Fruit fly (Drosophila melanogaster) whole organism, embryonic: ENCODE measurements around the gene Sik2.

Experiments used
- Atf3 ChIP-seq: fragments of 200-800 bp; sonication (Bioruptor generic); optimal IDR thresholded peaks from 3 replicates; lab custom pipeline; 2016; ENCODE audit warnings: missing biosample characterization, missing genetic modification characterization
- BEAF-32 ChIP-seq: fragments of 200-800 bp; sonication (Bioruptor generic); optimal IDR thresholded peaks from 3 replicates; lab custom pipeline; 2017; ENCODE audit warnings: missing biosample characterization, missing genetic modification characterization, mild to moderate bottlenecking, moderate library complexity, missing genetic modification reagents
- Bgb ChIP-seq: fragments of 200-800 bp; sonication (Bioruptor generic); IDR thresholded peaks from 2 replicates; pipeline ENCODE4 v1.3.6; 2022; ENCODE audit warnings: missing biosample characterization, missing genetic modification characterization; ENCODE audit not compliant: partially characterized antibody
- C15 ChIP-seq: fragments of 200-800 bp; sonication (Bioruptor generic); IDR thresholded peaks from 3 replicates; pipeline ENCODE4 v1.3.6; 2022; ENCODE audit warnings: missing biosample characterization, missing genetic modification characterization
- CG10431 ChIP-seq: fragments of 200-800 bp; sonication (Bioruptor generic); optimal IDR thresholded peaks from 3 replicates; lab custom pipeline; 2018; ENCODE audit warnings: missing biosample characterization, mild to moderate bottlenecking, missing genetic modification characterization
- CG13287 ChIP-seq: fragments of 200-800 bp; sonication (Bioruptor generic); IDR thresholded peaks from 2 replicates; pipeline ENCODE4 v1.3.6; 2022; ENCODE audit warnings: missing biosample characterization, missing genetic modification characterization; ENCODE audit not compliant: partially characterized antibody
- CG14860 ChIP-seq: fragments of 200-800 bp; sonication (Bioruptor generic); IDR thresholded peaks from 3 replicates; pipeline ENCODE4 v1.3.6; 2022; ENCODE audit warnings: missing biosample characterization, missing genetic modification characterization; ENCODE audit not compliant: partially characterized antibody
- CG15514 ChIP-seq: fragments of 200-800 bp; sonication (Bioruptor generic); optimal IDR thresholded peaks from 3 replicates; lab custom pipeline; 2017; ENCODE audit warnings: missing biosample characterization, missing genetic modification characterization, mild to moderate bottlenecking, moderate library complexity, missing genetic modification reagents
- CG18599 ChIP-seq: fragments of 200-800 bp; sonication (Bioruptor generic); optimal IDR thresholded peaks from 3 replicates; lab custom pipeline; 2017; ENCODE audit warnings: missing biosample characterization, missing genetic modification characterization, mild to moderate bottlenecking, moderate library complexity, missing genetic modification reagents
- CG2202 ChIP-seq: fragments of 200-800 bp; sonication (Bioruptor generic); optimal IDR thresholded peaks from 2 replicates; lab custom pipeline; 2018; ENCODE audit warnings: missing biosample characterization, mild to moderate bottlenecking, missing genetic modification characterization
- CG30431 ChIP-seq: fragments of 200-800 bp; sonication (Bioruptor generic); optimal IDR thresholded peaks from 2 replicates; lab custom pipeline; 2017; ENCODE audit warnings: missing biosample characterization, missing genetic modification characterization
- CG3163 ChIP-seq: fragments of 200-800 bp; sonication (Bioruptor generic); optimal IDR thresholded peaks from 3 replicates; lab custom pipeline; 2016; ENCODE audit warnings: missing biosample characterization, missing genetic modification characterization
- CG3281 ChIP-seq: fragments of 200-800 bp; sonication (Bioruptor generic); optimal IDR thresholded peaks from 3 replicates; lab custom pipeline; 2017; ENCODE audit warnings: missing biosample characterization, mild to moderate bottlenecking, missing genetic modification characterization
- CG34224 ChIP-seq: fragments of 200-800 bp; sonication (Bioruptor generic); IDR thresholded peaks from 3 replicates; pipeline ENCODE4 v1.3.6; 2022; ENCODE audit warnings: missing biosample characterization, missing genetic modification characterization; ENCODE audit not compliant: partially characterized antibody
- CG3838 ChIP-seq: fragments of 200-800 bp; sonication (Bioruptor generic); optimal IDR thresholded peaks from 3 replicates; lab custom pipeline; 2016; ENCODE audit warnings: missing biosample characterization, missing genetic modification characterization
- CG5953 ChIP-seq: fragments of 200-800 bp; sonication (Bioruptor generic); IDR thresholded peaks from 2 replicates; pipeline ENCODE4 v1.3.6; 2022; ENCODE audit warnings: missing biosample characterization, missing genetic modification characterization
- CG6791 ChIP-seq: fragments of 200-800 bp; sonication (Bioruptor generic); IDR thresholded peaks from 3 replicates; pipeline ENCODE4 v1.3.6; 2022; ENCODE audit warnings: missing biosample characterization, missing genetic modification characterization; ENCODE audit not compliant: partially characterized antibody
- CG9797 ChIP-seq: fragments of 200-800 bp; sonication (Bioruptor generic); optimal IDR thresholded peaks from 3 replicates; lab custom pipeline; 2018; ENCODE audit warnings: missing biosample characterization, mild to moderate bottlenecking, missing genetic modification characterization
- Camta ChIP-seq: fragments of 200-800 bp; sonication (Bioruptor generic); optimal IDR thresholded peaks from 2 replicates; lab custom pipeline; 2016; ENCODE audit warnings: missing biosample characterization, missing genetic modification characterization
- Dek ChIP-seq: fragments of 200-800 bp; sonication (Bioruptor generic); optimal IDR thresholded peaks from 3 replicates; lab custom pipeline; 2019; ENCODE audit warnings: missing biosample characterization, mild to moderate bottlenecking, missing genetic modification characterization, moderate library complexity
- Dll ChIP-seq: fragments of 200-800 bp; sonication (Bioruptor generic); IDR thresholded peaks from 4 replicates; pipeline ENCODE4 v1.3.6; 2022; ENCODE audit warnings: missing biosample characterization, missing genetic modification characterization; ENCODE audit not compliant: partially characterized antibody
- Doc3 ChIP-seq: fragments of 200-800 bp; sonication (Bioruptor generic); IDR thresholded peaks from 3 replicates; pipeline ENCODE4 v1.3.6; 2022; ENCODE audit warnings: missing biosample characterization, missing genetic modification characterization; ENCODE audit not compliant: partially characterized antibody
- Ets65A ChIP-seq: fragments of 200-800 bp; sonication (Bioruptor generic); peaks from one replicate; lab custom pipeline; 2016; ENCODE audit warnings: missing biosample characterization, missing genetic modification characterization
- HLH4C ChIP-seq: fragments of 200-800 bp; sonication (Bioruptor generic); IDR thresholded peaks from 3 replicates; pipeline ENCODE4 v1.3.6; 2022; ENCODE audit warnings: missing biosample characterization, missing genetic modification characterization; ENCODE audit not compliant: partially characterized antibody
- MBD-R2 ChIP-seq: fragments of 200-800 bp; sonication (Bioruptor generic); IDR thresholded peaks from 2 replicates; pipeline ENCODE4 v1.3.6; 2022; ENCODE audit warnings: missing biosample characterization, missing genetic modification characterization
- MESR4 ChIP-seq: fragments of 200-800 bp; sonication (Bioruptor generic); optimal IDR thresholded peaks from 2 replicates; lab custom pipeline; 2018; ENCODE audit warnings: missing biosample characterization, mild to moderate bottlenecking, missing genetic modification characterization, moderate library complexity
- Med ChIP-seq: fragments of 200-800 bp; sonication (Bioruptor generic); peaks from one replicate; lab custom pipeline; 2016; ENCODE audit warnings: missing biosample characterization, missing genetic modification characterization, mild to moderate bottlenecking, inconsistent platforms, moderate library complexity
- Nf-YC ChIP-seq: fragments of 200-800 bp; optimal IDR thresholded peaks from 3 replicates; lab custom pipeline; 2019; ENCODE audit warnings: missing biosample characterization, mild to moderate bottlenecking, missing genetic modification characterization, moderate library complexity
- Scr ChIP-seq: fragments of 200-800 bp; sonication (Bioruptor generic); IDR thresholded peaks from 2 replicates; pipeline ENCODE4 v1.3.6; 2022; ENCODE audit warnings: missing biosample characterization, missing genetic modification characterization; ENCODE audit not compliant: partially characterized antibody
- Stat92E ChIP-seq, 3 experiments: fragments of >200 bp in 2 of 3; fragments of 200-800 bp in 1 of 3; sonication (Bioruptor generic) in 1 of 3; optimal IDR thresholded peaks; 2 replicates each; lab custom pipeline; 2017 to 2019; ENCODE audit warnings: missing biosample characterization in 3 of 3, missing genetic modification characterization in 3 of 3, mild to moderate bottlenecking in 1 of 3, moderate library complexity in 1 of 3
- YL-1 ChIP-seq: fragments of 200-800 bp; sonication (Bioruptor generic); optimal IDR thresholded peaks from 3 replicates; lab custom pipeline; 2017; ENCODE audit warnings: missing biosample characterization, mild to moderate bottlenecking, missing genetic modification characterization
- aop ChIP-seq: fragments of 200-800 bp; sonication (Bioruptor generic); IDR thresholded peaks from 2 replicates; pipeline ENCODE4 v1.3.6; 2022; ENCODE audit warnings: missing biosample characterization, missing genetic modification characterization
- chinmo ChIP-seq: fragments of 200-800 bp; sonication (Bioruptor generic); IDR thresholded peaks from 4 replicates; pipeline ENCODE4 v1.3.6; 2022; ENCODE audit warnings: missing biosample characterization, missing genetic modification characterization; ENCODE audit not compliant: partially characterized antibody
- croc ChIP-seq: fragments of 200-800 bp; sonication (Bioruptor generic); conservative IDR thresholded peaks from 3 replicates; pipeline ENCODE4 v1.3.6; 2022; ENCODE audit warnings: missing biosample characterization, missing genetic modification characterization
- crp ChIP-seq, 2 experiments: fragments of 200-800 bp; sonication (Bioruptor generic); optimal IDR thresholded peaks; 2 replicates in 1 of 2; 3 replicates in 1 of 2; lab custom pipeline; 2017; ENCODE audit warnings: missing biosample characterization in 2 of 2, missing genetic modification characterization in 2 of 2, mild to moderate bottlenecking in 1 of 2, moderate library complexity in 1 of 2
- dmrt11E ChIP-seq: fragments of 200-800 bp; sonication (Bioruptor generic); optimal IDR thresholded peaks from 3 replicates; lab custom pipeline; 2018; ENCODE audit warnings: missing biosample characterization, mild to moderate bottlenecking, missing genetic modification characterization, moderate library complexity
- dmrt99B ChIP-seq: fragments of 200-800 bp; sonication (Bioruptor generic); optimal IDR thresholded peaks from 2 replicates; lab custom pipeline; 2018; ENCODE audit warnings: missing biosample characterization, mild to moderate bottlenecking, missing genetic modification characterization, moderate library complexity
- en ChIP-seq: fragments of 200-800 bp; sonication (Bioruptor generic); optimal IDR thresholded peaks from 2 replicates; lab custom pipeline; 2016; ENCODE audit warnings: missing biosample characterization, missing genetic modification characterization
- lilli ChIP-seq: fragments of 200-800 bp; sonication (Bioruptor generic); optimal IDR thresholded peaks from 3 replicates; lab custom pipeline; 2016; ENCODE audit warnings: missing biosample characterization, missing genetic modification characterization
- pzg ChIP-seq: fragments of 200-800 bp; sonication (Bioruptor generic); optimal IDR thresholded peaks from 3 replicates; lab custom pipeline; 2018; ENCODE audit warnings: missing biosample characterization, mild to moderate bottlenecking, missing genetic modification characterization, moderate library complexity
- sens ChIP-seq: fragments of 200-800 bp; sonication (Bioruptor generic); peaks from one replicate; lab custom pipeline; 2016; ENCODE audit warnings: missing biosample characterization, missing genetic modification characterization
- ssp ChIP-seq: fragments of 200-800 bp; sonication (Bioruptor generic); IDR thresholded peaks from 2 replicates; pipeline ENCODE4 v1.3.6; 2022; ENCODE audit warnings: missing biosample characterization, missing genetic modification characterization
- unc-4 ChIP-seq: fragments of 200-800 bp; sonication (Bioruptor generic); IDR thresholded peaks from 2 replicates; pipeline ENCODE4 v1.3.6; 2022; ENCODE audit warnings: missing biosample characterization, missing genetic modification characterization; ENCODE audit not compliant: partially characterized antibody
- vfl ChIP-seq: fragments of 200-800 bp; sonication (Bioruptor generic); optimal IDR thresholded peaks from 2 replicates; lab custom pipeline; 2016; ENCODE audit warnings: missing biosample characterization, missing genetic modification characterization
- zen2 ChIP-seq: fragments of 200-800 bp; sonication (Bioruptor generic); IDR thresholded peaks from 3 replicates; pipeline ENCODE4 v1.3.6; 2022; ENCODE audit warnings: missing biosample characterization, missing genetic modification characterization; ENCODE audit not compliant: partially characterized antibody

The Sik2 gene

DNA sequence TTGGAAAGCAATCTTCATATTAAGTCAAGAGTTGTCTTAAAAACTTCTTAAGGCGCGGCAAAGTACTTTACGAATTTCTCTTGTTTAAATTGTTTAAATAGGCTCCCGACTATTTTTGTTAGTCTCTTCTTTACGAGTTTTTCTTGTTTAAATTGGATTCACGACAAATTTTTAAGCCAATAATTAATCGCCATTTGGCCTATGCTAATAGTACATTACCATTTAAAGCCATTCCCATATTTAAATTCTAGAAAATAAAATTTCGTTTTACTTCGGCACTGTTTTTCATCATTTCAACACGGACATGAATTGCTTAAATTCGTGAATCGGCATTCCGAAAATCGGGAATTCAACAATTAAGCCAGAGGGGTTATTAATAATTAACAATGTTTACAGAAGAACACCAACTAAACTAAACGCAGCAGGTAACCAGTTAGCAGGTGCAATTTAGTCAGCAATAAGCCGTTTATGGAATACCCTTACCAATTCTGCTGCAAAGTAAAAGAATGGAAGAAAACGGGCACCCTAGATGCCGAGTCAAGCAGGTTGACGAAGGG is 52.2 kb downstream of the Sik2 start (continued):
- TF ChIP-seq Med = peak; percentile 84
- peak; percentile 93 for TF ChIP-seq sens (GFP tag; lab: Kevin White, UChicago)
- TF ChIP-seq vfl (GFP tag; lab: Kevin White, UChicago) = peak; percentile 59
- peak; percentile 67 for TF ChIP-seq CG18599 (GFP tag; lab: Kevin White, UChicago)
- TF ChIP-seq CG2202 (tag; lab: Kevin White, UChicago) = peak; percentile 5
- 0 out of 3 replicates have a peak, but pooled peaks have one; percentile 32 for TF ChIP-seq croc (GFP tag; lab: Robert Waterston, UW)
- TF ChIP-seq Ets65A (GFP tag; lab: Kevin White, UChicago) = peak; percentile 97
- TF ChIP-seq Atf3 (GFP tag; lab: Kevin White, UChicago) = peak; percentile 57
- TF ChIP-seq CG5953 (GFP tag; lab: Robert Waterston, UW) = 0 out of 2 replicates have a peak, but pooled peaks have one; percentile 39
- no peak for TF ChIP-seq aop (GFP tag; lab: Robert Waterston, UW)
- TF ChIP-seq CG10431 (GFP tag; lab: Kevin White, UChicago) = peak; percentile 45
- peak; percentile 76 for TF ChIP-seq dmrt99B (tag; lab: Kevin White, UChicago)
- TF ChIP-seq CG3281 (GFP tag; lab: Kevin White, UChicago) = peak; percentile 81
- peak; percentile 66 for TF ChIP-seq Camta
- TF ChIP-seq C15 (GFP tag; lab: Robert Waterston, UW) = peak; percentile 36; the same call in 1 of the 3 replicates
- TF ChIP-seq ssp = peak; percentile 50

DNA sequence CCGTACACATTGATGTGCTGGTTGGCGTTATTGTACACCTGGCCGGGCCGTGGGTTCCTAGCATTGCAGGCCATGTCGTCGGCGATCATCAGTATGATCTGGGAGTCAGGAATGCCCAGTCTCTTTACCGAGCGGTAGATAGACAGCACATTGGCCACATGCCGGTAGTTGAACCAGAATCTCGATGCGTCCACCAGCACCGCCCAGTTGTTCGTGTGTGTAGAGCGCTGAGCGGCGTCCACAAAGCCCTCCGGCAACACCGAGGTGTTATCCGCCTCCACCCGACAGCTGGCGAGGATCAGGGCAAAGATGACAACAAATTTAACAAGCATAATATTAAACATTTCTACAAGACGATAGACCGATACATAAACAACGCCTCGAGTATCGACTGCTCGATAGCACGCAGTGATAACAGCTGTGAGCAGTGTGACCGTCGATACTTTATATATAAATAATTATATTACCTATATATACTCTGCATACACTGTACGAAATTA is 52.7 kb downstream of the Sik2 start, which contains the start of gene PIG-K:
PIG-K (minus strand) TSS at position 412 of the 500 bp plus-strand sequence.
- peak in 1 of 2 experiments; percentile 79 for TF ChIP-seq crp (GFP tag; optimal IDR thresholded peaks at IDR 0.05; lab: Kevin White, UChicago)
- TF ChIP-seq Dll = peak; percentile 55; the same call in 2 of the 4 replicates
- peak; percentile 61 for TF ChIP-seq MESR4 (GFP tag; lab: Kevin White, UChicago)
- no peak for TF ChIP-seq Stat92E (GFP tag; optimal IDR thresholded peaks at IDR 0.05; lab: Kevin White, UChicago)
- peak; percentile 64 for TF ChIP-seq Scr (GFP tag; lab: Robert Waterston, UW)
- peak; percentile 44; the same call in 2 of the 3 replicates for TF ChIP-seq HLH4C (GFP tag; lab: Robert Waterston, UW)
- TF ChIP-seq CG3838 (GFP tag; lab: Kevin White, UChicago) = no peak
- no peak for TF ChIP-seq CG15514 (GFP tag; lab: Kevin White, UChicago)
- TF ChIP-seq CG34224 (GFP tag; lab: Robert Waterston, UW) = peak; percentile 66
- peak; percentile 30; the same call in 1 of the 2 replicates for TF ChIP-seq Bgb (GFP tag; lab: Robert Waterston, UW)
- TF ChIP-seq dmrt11E (tag; lab: Kevin White, UChicago) = no peak
- TF ChIP-seq CG13287 (GFP tag; lab: Robert Waterston, UW) = peak; percentile 57
- TF ChIP-seq chinmo (GFP tag; lab: Robert Waterston, UW) = 0 out of 4 replicates have a peak, but pooled peaks have one; percentile 28
- TF ChIP-seq lilli (GFP tag; lab: Kevin White, UChicago) = no peak
- peak; percentile 62 for TF ChIP-seq MBD-R2 (GFP tag; lab: Robert Waterston, UW)
- TF ChIP-seq CG3163 (GFP tag; lab: Kevin White, UChicago) = no peak
- TF ChIP-seq BEAF-32 = peak; percentile 45
- TF ChIP-seq CG6791 (GFP tag; lab: Robert Waterston, UW) = peak; percentile 66; the same call in 2 of the 3 replicates
- peak; percentile 47 for TF ChIP-seq CG9797
- peak; percentile 27 for TF ChIP-seq YL-1 (GFP tag; lab: Kevin White, UChicago)
- TF ChIP-seq zen2 (GFP tag; lab: Robert Waterston, UW) = peak; percentile 63
- no peak for TF ChIP-seq en
- TF ChIP-seq CG30431 (GFP tag; lab: Kevin White, UChicago) = no peak
- TF ChIP-seq Dek = no peak
- peak; percentile 52; the same call in 2 of the 3 replicates for TF ChIP-seq CG14860
- peak; percentile 38 for TF ChIP-seq pzg (GFP tag; lab: Kevin White, UChicago)
- peak; percentile 60 for TF ChIP-seq unc-4 (GFP tag; lab: Robert Waterston, UW)
- no peak for TF ChIP-seq Nf-YC (tag; lab: Kevin White, UChicago)
- TF ChIP-seq Doc3 = 0 out of 3 replicates have a peak, but pooled peaks have one; percentile 20
